Worm (Caenorhabditis elegans) whole organism, early embryonic: ENCODE data around the gene B0454.8.

ENCODE experiments used
- B0310.2 ChIP-seq: sonication (generic microtip); optimal IDR thresholded peaks from 2 replicates; lab custom pipeline; 2016; ENCODE audit warnings: mild to moderate bottlenecking, missing genetic modification characterization, missing compliant biosample characterization
- F13C5.2 ChIP-seq: sonication (generic microtip); optimal IDR thresholded peaks from 2 replicates; lab custom pipeline; 2017; ENCODE audit warnings: mild to moderate bottlenecking, missing genetic modification characterization, inconsistent platforms, missing compliant biosample characterization
- ama-1 ChIP-seq: fragments of 150-350 bp; optimal IDR thresholded peaks from 2 replicates; lab custom pipeline; 2014
- ceh-13 ChIP-seq: fragments of 200-800 bp; sonication (Bioruptor generic); optimal IDR thresholded peaks from 2 replicates; lab custom pipeline; 2018; ENCODE audit warnings: mild to moderate bottlenecking, missing genetic modification characterization, missing compliant biosample characterization
- ets-7 ChIP-seq: sonication (generic microtip); optimal IDR thresholded peaks from 2 replicates; lab custom pipeline; 2016; ENCODE audit warnings: missing genotype, missing genetic modification characterization, missing compliant biosample characterization
- flt-1 ChIP-seq: fragments of 200-800 bp; sonication (Bioruptor generic); IDR thresholded peaks from 2 replicates; pipeline ENCODE4 v1.3.6; 2022; ENCODE audit warnings: missing genetic modification characterization, missing compliant biosample characterization
- hmg-4 ChIP-seq: fragments of 200-800 bp; sonication (Bioruptor generic); optimal IDR thresholded peaks from 2 replicates; lab custom pipeline; 2018; ENCODE audit warnings: mild to moderate bottlenecking, missing genetic modification characterization, missing compliant biosample characterization
- hnd-1 ChIP-seq: sonication (generic microtip); optimal IDR thresholded peaks from 2 replicates; lab custom pipeline; 2016; ENCODE audit warnings: missing genetic modification characterization, missing compliant biosample characterization
- pes-1 ChIP-seq: fragments of 200-800 bp; sonication (Bioruptor generic); IDR thresholded peaks from 2 replicates; pipeline ENCODE4 v1.3.6; 2022; ENCODE audit warnings: missing genetic modification reagents, missing genetic modification characterization, missing compliant biosample characterization
- scrt-1 ChIP-seq: fragments of 200-800 bp; sonication (Bioruptor generic); IDR thresholded peaks from 2 replicates; pipeline ENCODE4 v1.3.6; 2022; ENCODE audit warnings: missing genetic modification characterization, missing compliant biosample characterization
- tbx-11 ChIP-seq: fragments of 200-800 bp; sonication (Bioruptor generic); IDR thresholded peaks from 2 replicates; pipeline ENCODE4 v1.3.6; 2022; ENCODE audit warnings: missing genetic modification characterization, missing compliant biosample characterization
- tbx-37 ChIP-seq: fragments of 200-800 bp; sonication (Bioruptor generic); conservative IDR thresholded peaks from 2 replicates; pipeline ENCODE4 v1.3.6; 2022; ENCODE audit warnings: missing genetic modification reagents, missing genetic modification characterization, missing compliant biosample characterization

DNA sequence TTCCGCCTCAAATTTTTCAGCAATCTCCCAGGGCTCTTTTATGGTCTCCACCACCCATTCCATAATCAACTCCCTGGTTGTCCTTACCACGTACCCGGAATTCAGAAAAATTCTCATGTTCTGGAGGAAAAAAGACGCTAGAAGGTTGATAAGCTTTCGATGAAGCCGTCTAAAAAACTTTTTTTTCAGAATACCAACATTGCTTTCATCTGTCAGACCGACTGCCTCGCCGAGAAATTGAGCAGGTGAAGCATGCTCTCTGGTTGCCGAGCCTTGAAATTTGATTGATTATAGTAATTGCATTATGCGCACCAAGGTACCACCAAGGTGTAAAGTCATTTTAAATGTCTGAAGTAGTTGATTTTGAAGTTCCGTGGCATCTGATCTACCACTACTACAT, 2.6 kb upstream of the B0454.8 start, which contains the start of gene sri-30:
- TF ChIP-seq tbx-37 (no peak), hnd-1 (tag; lab: Kevin White, UChicago) (no peak), hmg-4 (GFP tag; lab: Kevin White, UChicago) (no peak), ama-1 (no peak), flt-1 (GFP tag; lab: Robert Waterston, UW) (no peak), F13C5.2 (tag; lab: Kevin White, UChicago) (no peak), B0310.2 (tag; lab: Kevin White, UChicago) (no peak), ceh-13 (GFP tag; lab: Kevin White, UChicago) (no peak), pes-1 (GFP tag; lab: Robert Waterston, UW) (no peak), ets-7 (tag; lab: Kevin White, UChicago) (no peak), scrt-1 (GFP tag; lab: Robert Waterston, UW) (no peak), tbx-11 (GFP tag; lab: Robert Waterston, UW) (no peak)
